Fruit fly (Drosophila melanogaster) whole organism, embryonic: Measurements from ENCODE around the gene dbr.

ENCODE experiments used
- ATbp ChIP-seq: fragments of 200-800 bp; sonication (Bioruptor generic); optimal IDR thresholded peaks from 2 replicates; lab custom pipeline; 2017; ENCODE audit warnings: missing biosample characterization, mild to moderate bottlenecking, missing genetic modification characterization, missing genetic modification reagents
- Bdp1 ChIP-seq: fragments of 200-800 bp; sonication (Bioruptor generic); optimal IDR thresholded peaks from 3 replicates; lab custom pipeline; 2016; ENCODE audit warnings: missing biosample characterization, missing genetic modification characterization
- Bteb2 ChIP-seq: fragments of 200-800 bp; sonication (Bioruptor generic); optimal IDR thresholded peaks from 2 replicates; lab custom pipeline; 2016; ENCODE audit warnings: missing biosample characterization, missing genetic modification characterization
- CG10209 ChIP-seq: fragments of 200-800 bp; sonication (Bioruptor generic); optimal IDR thresholded peaks from 3 replicates; lab custom pipeline; 2017; ENCODE audit warnings: missing biosample characterization, mild to moderate bottlenecking, missing genetic modification characterization, missing genetic modification reagents
- CG11696 ChIP-seq: fragments of 200-800 bp; sonication (Bioruptor generic); IDR thresholded peaks from 2 replicates; pipeline ENCODE4 v1.3.6; 2022; ENCODE audit warnings: missing biosample characterization, missing genetic modification characterization
- CG12219 ChIP-seq: fragments of 200-800 bp; sonication (Bioruptor generic); optimal IDR thresholded peaks from 3 replicates; lab custom pipeline; 2018; ENCODE audit warnings: missing biosample characterization, mild to moderate bottlenecking, missing genetic modification characterization
- CG12299 ChIP-seq: fragments of 200-800 bp; sonication (Bioruptor generic); optimal IDR thresholded peaks from 2 replicates; lab custom pipeline; 2018; ENCODE audit warnings: missing biosample characterization, mild to moderate bottlenecking, missing genetic modification characterization
- CG16813 ChIP-seq: fragments of 200-800 bp; sonication (Bioruptor generic); IDR thresholded peaks from 3 replicates; pipeline ENCODE4 v1.3.6; 2022; ENCODE audit warnings: missing biosample characterization, missing genetic modification characterization; ENCODE audit not compliant: partially characterized antibody
- CG16863 ChIP-seq: fragments of 200-800 bp; sonication (Bioruptor generic); optimal IDR thresholded peaks from 3 replicates; lab custom pipeline; 2016; ENCODE audit warnings: missing biosample characterization, missing genetic modification characterization
- CG17829 ChIP-seq: fragments of 200-800 bp; optimal IDR thresholded peaks from 2 replicates; lab custom pipeline; 2019; ENCODE audit warnings: missing biosample characterization, mild to moderate bottlenecking, missing genetic modification characterization, moderate library complexity
- CG18599 ChIP-seq: fragments of 200-800 bp; sonication (Bioruptor generic); optimal IDR thresholded peaks from 3 replicates; lab custom pipeline; 2017; ENCODE audit warnings: missing biosample characterization, missing genetic modification characterization, mild to moderate bottlenecking, moderate library complexity, missing genetic modification reagents
- CG2678 ChIP-seq: fragments of 200-800 bp; sonication (Bioruptor generic); optimal IDR thresholded peaks from 3 replicates; lab custom pipeline; 2019; ENCODE audit warnings: missing biosample characterization, mild to moderate bottlenecking, missing genetic modification characterization, moderate library complexity
- CG2889 ChIP-seq: fragments of 200-800 bp; sonication (Bioruptor generic); IDR thresholded peaks from 3 replicates; pipeline ENCODE4 v1.3.6; 2022; ENCODE audit warnings: missing biosample characterization, missing genetic modification characterization
- CG31224 ChIP-seq: fragments of 200-800 bp; sonication (Bioruptor generic); IDR thresholded peaks from 2 replicates; pipeline ENCODE4 v1.3.6; 2022; ENCODE audit warnings: missing biosample characterization, missing genetic modification characterization
- CG32772 ChIP-seq: fragments of 200-800 bp; sonication (Bioruptor generic); IDR thresholded peaks from 2 replicates; pipeline ENCODE4 v1.3.6; 2022; ENCODE audit warnings: missing biosample characterization, missing genetic modification characterization
- CG34224 ChIP-seq: fragments of 200-800 bp; sonication (Bioruptor generic); IDR thresholded peaks from 3 replicates; pipeline ENCODE4 v1.3.6; 2022; ENCODE audit warnings: missing biosample characterization, missing genetic modification characterization; ENCODE audit not compliant: partially characterized antibody
- CG6175 ChIP-seq: fragments of 200-800 bp; sonication (Bioruptor generic); IDR thresholded peaks from 3 replicates; pipeline ENCODE4 v1.3.6; 2022; ENCODE audit warnings: missing biosample characterization, missing genetic modification characterization
- CoRest ChIP-seq: fragments of 200-800 bp; sonication (Bioruptor generic); optimal IDR thresholded peaks from 3 replicates; lab custom pipeline; 2018; ENCODE audit warnings: missing biosample characterization, mild to moderate bottlenecking, missing genetic modification characterization, moderate library complexity
- Dip2 ChIP-seq: fragments of 200-800 bp; sonication (Bioruptor generic); IDR thresholded peaks from 2 replicates; pipeline ENCODE4 v1.3.6; 2022; ENCODE audit warnings: missing biosample characterization, missing genetic modification characterization
- Drgx ChIP-seq: fragments of 200-800 bp; sonication (Bioruptor generic); IDR thresholded peaks from 2 replicates; pipeline ENCODE4 v1.3.6; 2022; ENCODE audit warnings: missing biosample characterization, missing genetic modification characterization
- Ets65A ChIP-seq: fragments of 200-800 bp; sonication (Bioruptor generic); peaks from one replicate; lab custom pipeline; 2016; ENCODE audit warnings: missing biosample characterization, missing genetic modification characterization
- Fer1 ChIP-seq: fragments of 200-800 bp; sonication (Bioruptor generic); optimal IDR thresholded peaks from 2 replicates; lab custom pipeline; 2017; ENCODE audit warnings: missing biosample characterization, mild to moderate bottlenecking, missing genetic modification characterization
- Fer2 ChIP-seq: fragments of 200-800 bp; sonication (Bioruptor generic); optimal IDR thresholded peaks from 2 replicates; lab custom pipeline; 2018; ENCODE audit warnings: missing biosample characterization, mild to moderate bottlenecking, missing genetic modification characterization, moderate library complexity
- H2.0 ChIP-seq: fragments of 200-800 bp; sonication (Bioruptor generic); IDR thresholded peaks from 2 replicates; pipeline ENCODE4 v1.3.6; 2022; ENCODE audit warnings: missing biosample characterization, missing genetic modification characterization
- HLH4C ChIP-seq: fragments of 200-800 bp; sonication (Bioruptor generic); IDR thresholded peaks from 3 replicates; pipeline ENCODE4 v1.3.6; 2022; ENCODE audit warnings: missing biosample characterization, missing genetic modification characterization; ENCODE audit not compliant: partially characterized antibody
- Hey ChIP-seq: fragments of 200-800 bp; sonication (Bioruptor generic); optimal IDR thresholded peaks from 3 replicates; lab custom pipeline; 2018; ENCODE audit warnings: missing biosample characterization, mild to moderate bottlenecking, missing genetic modification characterization
- HmgZ ChIP-seq: fragments of 200-800 bp; sonication (Bioruptor generic); optimal IDR thresholded peaks from 2 replicates; lab custom pipeline; 2018; ENCODE audit warnings: missing biosample characterization, mild to moderate bottlenecking, missing genetic modification characterization
- NC2α ChIP-seq: fragments of 200-800 bp; sonication (Bioruptor generic); optimal IDR thresholded peaks from 2 replicates; lab custom pipeline; 2016; ENCODE audit warnings: missing biosample characterization, missing genetic modification characterization
- NFAT ChIP-seq: fragments of 200-800 bp; sonication (Bioruptor generic); IDR thresholded peaks from 2 replicates; pipeline ENCODE4 v1.3.6; 2022; ENCODE audit warnings: missing biosample characterization, missing genetic modification characterization
- Neu2 ChIP-seq: fragments of 200-800 bp; sonication (Bioruptor generic); optimal IDR thresholded peaks from 3 replicates; lab custom pipeline; 2016; ENCODE audit warnings: missing biosample characterization, missing genetic modification characterization, borderline replicate concordance
- Scr ChIP-seq: fragments of 200-800 bp; sonication (Bioruptor generic); IDR thresholded peaks from 2 replicates; pipeline ENCODE4 v1.3.6; 2022; ENCODE audit warnings: missing biosample characterization, missing genetic modification characterization; ENCODE audit not compliant: partially characterized antibody
- Side ChIP-seq: fragments of 200-800 bp; sonication (Bioruptor generic); optimal IDR thresholded peaks from 2 replicates; lab custom pipeline; 2016; ENCODE audit warnings: missing biosample characterization, missing genetic modification characterization
- Taf1 ChIP-seq: fragments of 200-800 bp; sonication (Bioruptor generic); IDR thresholded peaks from 2 replicates; pipeline ENCODE4 v1.3.6; 2022; ENCODE audit warnings: missing biosample characterization, missing genetic modification characterization
- abd-A ChIP-seq: fragments of 200-800 bp; sonication (Bioruptor generic); optimal IDR thresholded peaks from 3 replicates; lab custom pipeline; 2019; ENCODE audit warnings: missing biosample characterization, mild to moderate bottlenecking, missing genetic modification characterization, moderate library complexity
- ara ChIP-seq: fragments of 200-800 bp; sonication (Bioruptor generic); IDR thresholded peaks from 2 replicates; pipeline ENCODE4 v1.3.6; 2022; ENCODE audit warnings: missing biosample characterization, missing genetic modification characterization
- bigmax ChIP-seq: fragments of 200-800 bp; sonication (Bioruptor generic); optimal IDR thresholded peaks from 2 replicates; lab custom pipeline; 2018; ENCODE audit warnings: missing biosample characterization, mild to moderate bottlenecking, missing genetic modification characterization
- chn ChIP-seq: fragments of 200-800 bp; sonication (Bioruptor generic); optimal IDR thresholded peaks from 2 replicates; lab custom pipeline; 2016; ENCODE audit warnings: missing biosample characterization, missing genetic modification characterization
- disco-r ChIP-seq: fragments of 200-800 bp; sonication (Bioruptor generic); optimal IDR thresholded peaks from 2 replicates; lab custom pipeline; 2016; ENCODE audit warnings: missing biosample characterization, missing genetic modification characterization
- dmrt11E ChIP-seq: fragments of 200-800 bp; sonication (Bioruptor generic); optimal IDR thresholded peaks from 3 replicates; lab custom pipeline; 2018; ENCODE audit warnings: missing biosample characterization, mild to moderate bottlenecking, missing genetic modification characterization, moderate library complexity
- fd64A ChIP-seq: fragments of 200-800 bp; sonication (Bioruptor generic); optimal IDR thresholded peaks from 3 replicates; lab custom pipeline; 2018; ENCODE audit warnings: missing biosample characterization, mild to moderate bottlenecking, missing genetic modification characterization
- fru ChIP-seq: fragments of >200 bp; optimal IDR thresholded peaks from 2 replicates; lab custom pipeline; 2017
- gcm ChIP-seq: fragments of 200-800 bp; sonication (Bioruptor generic); optimal IDR thresholded peaks from 2 replicates; lab custom pipeline; 2019; ENCODE audit warnings: missing biosample characterization, mild to moderate bottlenecking, missing genetic modification characterization, moderate library complexity
- gcm2 ChIP-seq: fragments of 200-800 bp; sonication (Bioruptor generic); optimal IDR thresholded peaks from 2 replicates; lab custom pipeline; 2016; ENCODE audit warnings: missing biosample characterization, missing genetic modification characterization
- gem ChIP-seq: fragments of 200-800 bp; sonication (Bioruptor generic); optimal IDR thresholded peaks from 2 replicates; lab custom pipeline; 2019; ENCODE audit warnings: missing biosample characterization, mild to moderate bottlenecking, missing genetic modification characterization, moderate library complexity
- ham ChIP-seq: fragments of 200-800 bp; sonication (Bioruptor generic); IDR thresholded peaks from 2 replicates; pipeline ENCODE4 v1.3.6; 2022; ENCODE audit warnings: missing biosample characterization, missing genetic modification characterization
- hth ChIP-seq: fragments of >200 bp; optimal IDR thresholded peaks from 2 replicates; lab custom pipeline; 2017; ENCODE audit warnings: inconsistent platforms
- kay ChIP-seq: fragments of 200-800 bp; sonication (Bioruptor generic); optimal IDR thresholded peaks from 2 replicates; lab custom pipeline; 2016; ENCODE audit warnings: missing biosample characterization, missing genetic modification characterization
- ranshi ChIP-seq: fragments of 200-800 bp; sonication (Bioruptor generic); IDR thresholded peaks from 2 replicates; pipeline ENCODE4 v1.3.6; 2022; ENCODE audit warnings: missing biosample characterization, missing genetic modification characterization
- so ChIP-seq: fragments of 200-800 bp; sonication (Bioruptor generic); IDR thresholded peaks from 3 replicates; pipeline ENCODE4 v1.3.6; 2022; ENCODE audit warnings: missing biosample characterization, missing genetic modification characterization
- ssp ChIP-seq: fragments of 200-800 bp; sonication (Bioruptor generic); IDR thresholded peaks from 2 replicates; pipeline ENCODE4 v1.3.6; 2022; ENCODE audit warnings: missing biosample characterization, missing genetic modification characterization
- zen2 ChIP-seq: fragments of 200-800 bp; sonication (Bioruptor generic); IDR thresholded peaks from 3 replicates; pipeline ENCODE4 v1.3.6; 2022; ENCODE audit warnings: missing biosample characterization, missing genetic modification characterization; ENCODE audit not compliant: partially characterized antibody
- zfh2 ChIP-seq: fragments of 200-800 bp; sonication (Bioruptor generic); optimal IDR thresholded peaks from 2 replicates; lab custom pipeline; 2016; ENCODE audit warnings: missing biosample characterization, missing genetic modification characterization

The dbr gene

dm6 chr2L:81198-81597 lies 14.9 kb downstream of the dbr start (continued):
- no peak for TF ChIP-seq Neu2 (GFP tag; lab: Kevin White, UChicago)
- TF ChIP-seq CG32772 (GFP tag; lab: Robert Waterston, UW) = no peak
- TF ChIP-seq CG10209 (GFP tag; lab: Kevin White, UChicago) = peak; percentile 36
- TF ChIP-seq Side (GFP tag; lab: Kevin White, UChicago) = peak; percentile 46
- TF ChIP-seq CG12219 (GFP tag; lab: Kevin White, UChicago) = peak; percentile 50
- peak; percentile 74 for TF ChIP-seq CG18599 (GFP tag; lab: Kevin White, UChicago)
- no peak for TF ChIP-seq HmgZ (tag; lab: Kevin White, UChicago)
- TF ChIP-seq Hey (tag; lab: Kevin White, UChicago) = no peak
- TF ChIP-seq ara (GFP tag; lab: Robert Waterston, UW) = 0 out of 2 replicates have a peak, but pooled peaks have one; percentile 20
- peak; percentile 22 for TF ChIP-seq gem (tag; lab: Kevin White, UChicago)
- 0 out of 3 replicates have a peak, but pooled peaks have one; percentile 29 for TF ChIP-seq CG6175 (GFP tag; lab: Robert Waterston, UW)
- no peak for TF ChIP-seq gcm2 (GFP tag; lab: Kevin White, UChicago)
- no peak for TF ChIP-seq HLH4C (GFP tag; lab: Robert Waterston, UW)
- no peak for TF ChIP-seq H2.0 (GFP tag; lab: Robert Waterston, UW)
- TF ChIP-seq zen2 (GFP tag; lab: Robert Waterston, UW) = no peak
- no peak for TF ChIP-seq ranshi (GFP tag; lab: Robert Waterston, UW)
- TF ChIP-seq ATbp (GFP tag; lab: Kevin White, UChicago) = peak; percentile 88
- TF ChIP-seq CG11696 (GFP tag; lab: Robert Waterston, UW) = no peak
- TF ChIP-seq CG16813 = no peak
- no peak for TF ChIP-seq Bdp1 (GFP tag; lab: Kevin White, UChicago)
- TF ChIP-seq CG2889 (GFP tag; lab: Robert Waterston, UW) = no peak
- TF ChIP-seq zfh2 (GFP tag; lab: Kevin White, UChicago) = no peak
- TF ChIP-seq NFAT (GFP tag; lab: Robert Waterston, UW) = no peak
- TF ChIP-seq CG2678 (tag; lab: Kevin White, UChicago) = peak; percentile 63
- no peak for TF ChIP-seq Fer2 (tag; lab: Kevin White, UChicago)
- TF ChIP-seq dmrt11E (tag; lab: Kevin White, UChicago) = no peak
- TF ChIP-seq Scr (GFP tag; lab: Robert Waterston, UW) = no peak
- TF ChIP-seq Taf1 (GFP tag; lab: Robert Waterston, UW) = no peak
- no peak for TF ChIP-seq NC2α
- TF ChIP-seq kay (GFP tag; lab: Kevin White, UChicago) = no peak
- peak; percentile 12 for TF ChIP-seq Bteb2 (GFP tag; lab: Kevin White, UChicago)
- peak; percentile 50 for TF ChIP-seq gcm (GFP tag; lab: Kevin White, UChicago)
- TF ChIP-seq Dip2 (GFP tag; lab: Robert Waterston, UW) = no peak
- no peak for TF ChIP-seq fru (lab: Kevin White, UChicago)
- TF ChIP-seq CoRest (tag; lab: Kevin White, UChicago) = no peak
- TF ChIP-seq CG12299 (tag; lab: Kevin White, UChicago) = peak; percentile 57
- no peak for TF ChIP-seq abd-A
- TF ChIP-seq disco-r (GFP tag; lab: Kevin White, UChicago) = no peak
- no peak for TF ChIP-seq CG17829 (tag; lab: Kevin White, UChicago)
- TF ChIP-seq CG34224 (GFP tag; lab: Robert Waterston, UW) = no peak
- no peak; the same call in 2 of the 3 replicates for TF ChIP-seq so (GFP tag; lab: Robert Waterston, UW)
- TF ChIP-seq Fer1 (GFP tag; lab: Kevin White, UChicago) = peak; percentile 76
- TF ChIP-seq Ets65A (GFP tag; lab: Kevin White, UChicago) = no peak
- TF ChIP-seq Drgx (GFP tag; lab: Robert Waterston, UW) = no peak
- TF ChIP-seq CG31224 (GFP tag; lab: Robert Waterston, UW) = no peak
- TF ChIP-seq hth (lab: Kevin White, UChicago) = no peak
- TF ChIP-seq bigmax (GFP tag; lab: Kevin White, UChicago) = no peak
- no peak for TF ChIP-seq chn
- TF ChIP-seq CG16863 (GFP tag; lab: Kevin White, UChicago) = no peak
- no peak for TF ChIP-seq ham
- TF ChIP-seq fd64A (GFP tag; lab: Kevin White, UChicago) = peak; percentile 76
- TF ChIP-seq ssp (GFP tag; lab: Robert Waterston, UW) = no peak
